Worm (Caenorhabditis elegans): ENCODE results near the gene C13A10.1.

ce11 chrII:1400105-1400504 lies 44.7 kb upstream of the C13A10.1 start, which contains the start of gene F54D12.1:
- no peak for TF ChIP-seq mef-2 (tag; optimal IDR thresholded peaks at IDR 0.05)
- no peak for TF ChIP-seq unc-130 (tag; optimal IDR thresholded peaks at IDR 0.05)
- TF ChIP-seq snpc-4 (tag; optimal IDR thresholded peaks at IDR 0.05) = no peak
- TF ChIP-seq zip-4 (GFP tag; optimal IDR thresholded peaks at IDR 0.05) = no peak
- no peak for TF ChIP-seq zag-1 (tag; optimal IDR thresholded peaks at IDR 0.05)
- no peak for TF ChIP-seq dpl-1 (GFP tag; optimal IDR thresholded peaks at IDR 0.05)
- no peak for TF ChIP-seq tbx-2 (tag; optimal IDR thresholded peaks at IDR 0.05)
- TF ChIP-seq elt-2 (tag; optimal IDR thresholded peaks at IDR 0.05) = no peak
- TF ChIP-seq ama-1 (optimal IDR thresholded peaks at IDR 0.05) = no peak
- no peak for TF ChIP-seq ceh-82 (tag; optimal IDR thresholded peaks at IDR 0.05)
- TF ChIP-seq fos-1 (tag; optimal IDR thresholded peaks at IDR 0.05) = no peak

All from whole organism, L1 larva.